Worm (Caenorhabditis elegans) whole organism, late embryonic: ENCODE results near the gene B0393.5.
"Not testable (repeated sequence)": the region's sequence is repeated elsewhere in the genome, so short reads cannot be mapped to it uniquely, and the experiment has no call there.

Source experiments
- C38D4.7 ChIP-seq: fragments of 200-800 bp; sonication (Bioruptor generic); optimal IDR thresholded peaks from 2 replicates; lab custom pipeline; 2018; ENCODE audit warnings: mild to moderate bottlenecking, missing genetic modification characterization, moderate library complexity, missing compliant biosample characterization
- K02D7.2 ChIP-seq: sonication (generic microtip); optimal IDR thresholded peaks from 2 replicates; lab custom pipeline; 2017; ENCODE audit warnings: mild to moderate bottlenecking, missing genetic modification characterization, missing compliant biosample characterization
- K09A11.1 ChIP-seq: sonication (generic microtip); optimal IDR thresholded peaks from 2 replicates; lab custom pipeline; 2017; ENCODE audit warnings: antibody characterized with exemption, mild to moderate bottlenecking, missing genetic modification characterization, missing compliant biosample characterization; ENCODE audit not compliant: insufficient read depth
- T23F11.4 ChIP-seq: fragments of 200-800 bp; sonication (Bioruptor generic); optimal IDR thresholded peaks from 2 replicates; lab custom pipeline; 2018; ENCODE audit warnings: mild to moderate bottlenecking, missing genetic modification characterization, missing compliant biosample characterization
- ahr-1 ChIP-seq: sonication (generic microtip); optimal IDR thresholded peaks from 2 replicates; lab custom pipeline; 2016; ENCODE audit warnings: missing genetic modification characterization, missing compliant biosample characterization
- ama-1 ChIP-seq: fragments of 150-350 bp; optimal IDR thresholded peaks from 2 replicates; lab custom pipeline; 2014
- ceh-14 ChIP-seq: sonication (generic microtip); optimal IDR thresholded peaks from 2 replicates; lab custom pipeline; 2016; ENCODE audit warnings: missing genotype, missing genetic modification characterization, missing compliant biosample characterization
- ceh-2 ChIP-seq: sonication (generic microtip); optimal IDR thresholded peaks from 2 replicates; lab custom pipeline; 2016; ENCODE audit warnings: missing genotype, missing genetic modification characterization, missing compliant biosample characterization
- ceh-22 ChIP-seq: sonication (generic microtip); optimal IDR thresholded peaks from 2 replicates; lab custom pipeline; 2017; ENCODE audit warnings: missing biosample characterization, missing genetic modification characterization
- ceh-24 ChIP-seq: sonication (generic microtip); optimal IDR thresholded peaks from 2 replicates; lab custom pipeline; 2016; ENCODE audit warnings: mild to moderate bottlenecking, missing genetic modification characterization, missing compliant biosample characterization
- ceh-30 ChIP-seq: fragments of 150-350 bp; optimal IDR thresholded peaks from 2 replicates; lab custom pipeline; 2014; ENCODE audit warnings: missing biosample characterization, missing genetic modification characterization
- ceh-48 ChIP-seq: sonication (generic microtip); optimal IDR thresholded peaks from 2 replicates; lab custom pipeline; 2016; ENCODE audit warnings: missing genetic modification characterization, inconsistent platforms, missing compliant biosample characterization
- ceh-6 ChIP-seq: fragments of 200-800 bp; sonication (Bioruptor generic); optimal IDR thresholded peaks from 2 replicates; lab custom pipeline; 2018; ENCODE audit warnings: mild to moderate bottlenecking, missing genetic modification characterization, missing compliant biosample characterization
- elt-2 ChIP-seq: sonication (generic microtip); optimal IDR thresholded peaks from 2 replicates; lab custom pipeline; 2016; ENCODE audit warnings: missing genetic modification reagents, missing genetic modification characterization, missing compliant biosample characterization
- eyg-1 ChIP-seq: sonication (generic microtip); optimal IDR thresholded peaks from 2 replicates; lab custom pipeline; 2016; ENCODE audit warnings: missing genotype, missing genetic modification characterization, missing compliant biosample characterization
- fax-1 ChIP-seq: sonication (generic microtip); optimal IDR thresholded peaks from 2 replicates; lab custom pipeline; 2016; ENCODE audit warnings: missing genotype, missing genetic modification characterization, missing compliant biosample characterization
- gmeb-2 ChIP-seq: sonication (generic microtip); optimal IDR thresholded peaks from 2 replicates; lab custom pipeline; 2016; ENCODE audit warnings: missing genetic modification characterization, inconsistent platforms, missing compliant biosample characterization
- hlh-13 ChIP-seq: fragments of 200-800 bp; sonication (Bioruptor generic); optimal IDR thresholded peaks from 2 replicates; lab custom pipeline; 2018; ENCODE audit warnings: mild to moderate bottlenecking, missing genetic modification characterization, missing compliant biosample characterization
- hlh-15 ChIP-seq: sonication (generic microtip); optimal IDR thresholded peaks from 2 replicates; lab custom pipeline; 2016; ENCODE audit warnings: missing genetic modification characterization, missing compliant biosample characterization
- hlh-6 ChIP-seq: sonication (generic microtip); optimal IDR thresholded peaks from 2 replicates; lab custom pipeline; 2016; ENCODE audit warnings: missing genotype, missing genetic modification characterization, missing compliant biosample characterization
- hlh-8 ChIP-seq: sonication (generic microtip); optimal IDR thresholded peaks from 2 replicates; lab custom pipeline; 2016; ENCODE audit warnings: missing genotype, missing genetic modification characterization, missing compliant biosample characterization
- lim-6 ChIP-seq: sonication (generic microtip); optimal IDR thresholded peaks from 2 replicates; lab custom pipeline; 2016; ENCODE audit warnings: missing genetic modification characterization, missing compliant biosample characterization
- lin-11 ChIP-seq: fragments of 200-800 bp; sonication (Bioruptor generic); optimal IDR thresholded peaks from 2 replicates; lab custom pipeline; 2018; ENCODE audit warnings: mild to moderate bottlenecking, missing genetic modification characterization, missing compliant biosample characterization
- nfya-1 ChIP-seq: sonication (generic microtip); optimal IDR thresholded peaks from 2 replicates; lab custom pipeline; 2017; ENCODE audit warnings: missing genetic modification characterization, mild to moderate bottlenecking, missing compliant biosample characterization, antibody characterized with exemption, moderate library complexity
- nhr-11 ChIP-seq: fragments of 150-350 bp; optimal IDR thresholded peaks from 2 replicates; lab custom pipeline; 2014; ENCODE audit warnings: missing biosample characterization, missing genetic modification characterization
- nhr-232 ChIP-seq: sonication (generic microtip); optimal IDR thresholded peaks from 2 replicates; lab custom pipeline; 2016; ENCODE audit warnings: missing genetic modification characterization, missing compliant biosample characterization
- npax-4 ChIP-seq: sonication (generic microtip); optimal IDR thresholded peaks from 2 replicates; lab custom pipeline; 2016; ENCODE audit warnings: missing genetic modification characterization, missing compliant biosample characterization
- odd-2 ChIP-seq: sonication (generic microtip); optimal IDR thresholded peaks from 2 replicates; lab custom pipeline; 2017; ENCODE audit warnings: antibody characterized with exemption, mild to moderate bottlenecking, missing genetic modification characterization, missing compliant biosample characterization
- pag-3 ChIP-seq: sonication (generic microtip); optimal IDR thresholded peaks from 2 replicates; lab custom pipeline; 2016; ENCODE audit warnings: missing compliant biosample characterization, missing genetic modification characterization, borderline replicate concordance
- pha-4 ChIP-seq: fragments of 150-350 bp; optimal IDR thresholded peaks from 2 replicates; lab custom pipeline; 2018; ENCODE audit warnings: missing biosample characterization, missing genetic modification reagents, missing genetic modification characterization
- rnt-1 ChIP-seq: sonication (generic microtip); optimal IDR thresholded peaks from 2 replicates; lab custom pipeline; 2016; ENCODE audit warnings: missing genetic modification characterization, missing compliant biosample characterization
- sox-4 ChIP-seq: sonication (generic microtip); optimal IDR thresholded peaks from 2 replicates; lab custom pipeline; 2017; ENCODE audit warnings: mild to moderate bottlenecking, missing genetic modification characterization, inconsistent platforms, missing compliant biosample characterization
- syd-9 ChIP-seq: sonication (generic microtip); optimal IDR thresholded peaks from 2 replicates; lab custom pipeline; 2016; ENCODE audit warnings: mild to moderate bottlenecking, missing genetic modification characterization, moderate library complexity, missing compliant biosample characterization
- unc-55 ChIP-seq: sonication (generic microtip); optimal IDR thresholded peaks from 2 replicates; lab custom pipeline; 2017; ENCODE audit warnings: missing biosample characterization, missing genetic modification reagents, missing genetic modification characterization
- unc-86 ChIP-seq: sonication (generic microtip); optimal IDR thresholded peaks from 2 replicates; lab custom pipeline; 2016; ENCODE audit warnings: missing genetic modification characterization, missing compliant biosample characterization

Gene B0393.5

DNA sequence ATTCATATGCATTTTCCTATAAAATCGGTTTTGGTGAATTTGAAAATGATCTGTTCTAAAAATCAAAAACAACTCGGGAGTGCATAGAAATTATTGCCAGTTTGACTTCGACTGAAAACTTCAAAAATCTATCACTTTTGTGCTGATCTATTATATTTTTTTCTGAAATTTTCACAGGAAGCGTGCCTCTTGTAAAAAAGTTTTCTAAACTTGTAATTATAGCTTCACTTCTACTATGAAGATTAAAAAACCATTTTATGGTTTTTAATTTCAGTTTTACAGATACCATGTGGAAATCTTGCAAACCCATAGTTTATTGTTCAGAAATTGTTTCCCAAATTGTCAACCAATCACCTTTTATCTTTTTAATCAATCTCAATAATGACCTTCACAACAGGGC lies 31.5 kb upstream of the B0393.5 start, which contains the start of gene F17C8.9:
TSS of gene F17C8.9 (plus strand) at position 301 of the 400 bp plus-strand sequence.
- TF ChIP-seq K02D7.2 (tag; lab: Kevin White, UChicago) = no peak
- TF ChIP-seq ceh-6 (GFP tag; lab: Kevin White, UChicago) = no peak
- TF ChIP-seq lin-11 (tag; lab: Kevin White, UChicago) = no peak
- no peak for TF ChIP-seq odd-2 (tag; lab: Kevin White, UChicago)
- TF ChIP-seq hlh-13 (GFP tag; lab: Kevin White, UChicago) = no peak
- no peak for TF ChIP-seq gmeb-2 (tag; lab: Kevin White, UChicago)
- TF ChIP-seq ceh-14 = no peak
- no peak for TF ChIP-seq eyg-1 (tag; lab: Kevin White, UChicago)
- no peak for TF ChIP-seq nfya-1 (tag; lab: Kevin White, UChicago)
- no peak for TF ChIP-seq T23F11.4 (GFP tag; lab: Kevin White, UChicago)

DNA sequence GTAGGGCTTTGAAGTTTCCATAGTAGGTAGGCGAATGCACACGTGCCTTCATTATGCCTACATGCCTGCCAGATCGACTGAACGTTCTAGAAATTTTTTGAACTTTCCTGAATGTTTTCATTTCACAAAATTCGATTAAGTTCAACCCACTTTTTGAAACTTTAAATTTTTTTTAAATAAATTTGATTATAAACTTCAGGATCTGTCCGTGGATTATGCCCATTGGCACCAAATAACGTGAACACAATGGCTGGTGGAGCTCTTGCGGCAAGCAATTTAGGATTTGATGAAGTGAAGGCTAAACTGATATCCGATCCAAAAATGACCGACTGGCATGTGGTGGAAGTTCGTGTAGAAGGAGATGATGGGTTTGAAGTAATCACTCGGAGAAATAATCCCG lies 30.1 kb upstream of the B0393.5 start, which contains the start of gene F17C8.7:
TSS of gene F17C8.7 (plus strand) at position 301 of the 400 bp plus-strand sequence.
- TF ChIP-seq rnt-1 (tag; lab: Kevin White, UChicago) (no peak), pag-3 (tag; lab: Kevin White, UChicago) (no peak), ceh-24 (no peak), ceh-22 (tag; lab: Kevin White, UChicago) (no peak), fax-1 (tag; lab: Kevin White, UChicago) (no peak), ceh-2 (tag; lab: Kevin White, UChicago) (no peak), lim-6 (tag; lab: Kevin White, UChicago) (no peak), nhr-232 (no peak), hlh-15 (tag; lab: Kevin White, UChicago) (no peak), K09A11.1 (tag; lab: Kevin White, UChicago) (no peak), elt-2 (no peak), unc-86 (tag; lab: Kevin White, UChicago) (no peak), pha-4 (tag; lab: Kevin White, UChicago) (no peak), ama-1 (lab: Kevin White, UChicago) (no peak), ceh-48 (tag; lab: Kevin White, UChicago) (no peak), sox-4 (tag; lab: Kevin White, UChicago) (no peak), unc-55 (GFP tag; lab: Kevin White, UChicago) (no peak)

DNA sequence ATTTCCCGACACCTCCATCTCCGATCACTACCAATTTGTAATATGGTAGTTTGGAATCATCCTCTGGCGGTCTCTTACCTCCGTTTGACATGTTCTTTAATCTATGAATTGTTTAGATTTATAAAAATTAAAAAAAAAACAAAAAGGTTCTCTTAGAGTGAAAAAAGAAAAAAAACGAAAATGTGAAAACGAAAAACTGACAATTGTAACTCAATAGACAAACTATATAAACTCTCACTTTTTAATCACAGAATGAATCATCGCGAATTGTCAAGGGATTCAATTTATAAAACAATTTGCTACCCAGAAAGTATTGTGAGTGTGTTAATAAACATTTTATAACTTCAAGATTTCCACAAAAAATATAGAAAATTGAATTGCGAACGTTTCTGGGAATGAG lies 25.6 kb upstream of the B0393.5 start, which contains the start of gene ras-2:
TSS of gene ras-2 (minus strand) at position 101 of the 400 bp plus-strand sequence.
- TF ChIP-seq nhr-11 (no peak), syd-9 (tag; lab: Kevin White, UChicago) (no peak), eyg-1 (tag; lab: Kevin White, UChicago) (no peak), lim-6 (tag; lab: Kevin White, UChicago) (no peak), T23F11.4 (GFP tag; lab: Kevin White, UChicago) (no peak)

- peak; percentile 27 for TF ChIP-seq elt-2
- TF ChIP-seq hlh-6 (tag; lab: Kevin White, UChicago) = no peak
Observed at ce11 chrIII:4740820-4741219, 24.8 kb upstream of the B0393.5 start.

DNA sequence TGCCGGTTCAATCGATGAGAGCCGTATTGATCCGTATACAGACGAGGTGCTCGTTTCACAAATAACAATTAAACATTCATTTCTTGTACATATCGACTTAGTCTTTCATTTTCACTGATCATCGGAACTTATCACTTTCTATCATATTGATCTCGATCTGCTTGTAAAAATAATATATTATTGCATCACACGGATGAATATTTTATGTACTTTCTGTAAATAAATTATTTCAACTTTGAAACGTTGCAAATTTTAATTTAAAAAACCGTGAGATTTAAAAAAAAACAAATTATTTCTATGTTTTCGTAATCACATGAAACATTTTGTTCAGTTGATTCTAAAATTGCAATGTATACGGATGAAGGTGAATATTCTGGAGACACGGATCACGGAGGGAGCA lies 23.0 kb upstream of the B0393.5 start, which contains the start of gene twk-6:
TSS of gene twk-6 (plus strand) at position 301 of the 400 bp plus-strand sequence.
- TF ChIP-seq ceh-30, ahr-1, sox-4 (tag; lab: Kevin White, UChicago): not testable (repeated sequence)

DNA sequence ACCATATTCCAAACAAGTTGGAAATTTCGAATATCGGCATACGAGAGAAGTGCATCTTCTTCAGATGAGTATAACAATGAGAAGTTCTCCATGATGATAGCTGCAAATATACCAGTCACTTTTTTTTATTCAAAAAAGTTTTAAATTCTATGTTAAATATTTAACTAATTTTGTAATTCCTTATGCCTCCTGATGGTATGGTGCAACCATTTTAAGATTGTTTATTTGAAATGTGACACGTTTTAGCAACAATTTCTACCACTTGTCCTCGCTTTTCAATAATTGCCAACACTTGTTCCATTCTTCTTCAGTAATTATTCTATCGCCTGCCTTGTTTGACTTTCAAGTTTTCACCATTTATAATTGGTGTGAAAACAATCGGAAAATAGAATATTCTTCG lies 19.6 kb upstream of the B0393.5 start, which contains the start of gene F17C8.6:
TSS of gene F17C8.6 (minus strand) at position 101 of the 400 bp plus-strand sequence.
- TF ChIP-seq hlh-8 (tag; lab: Kevin White, UChicago) = no peak
- TF ChIP-seq nfya-1 (tag; lab: Kevin White, UChicago) = no peak
- TF ChIP-seq C38D4.7 = no peak
- TF ChIP-seq npax-4 (tag; lab: Kevin White, UChicago) = no peak
- TF ChIP-seq, all 69 proteins: peak for 0
